Fruit fly (Drosophila melanogaster) whole organism, embryonic: ENCODE results near the gene CG9503.

Experiments used
- BtbVII ChIP-seq: fragments of 200-800 bp; sonication (Bioruptor generic); optimal IDR thresholded peaks from 3 replicates; lab custom pipeline; 2017; ENCODE audit warnings: missing biosample characterization, mild to moderate bottlenecking, missing genetic modification characterization
- CG18262 ChIP-seq: fragments of 200-800 bp; optimal IDR thresholded peaks from 3 replicates; lab custom pipeline; 2019; ENCODE audit warnings: missing biosample characterization, mild to moderate bottlenecking, missing genetic modification characterization, moderate library complexity
- Dfd ChIP-seq, 2 experiments: fragments of >200 bp; optimal IDR thresholded peaks; 2 replicates each; lab custom pipeline; 2017; ENCODE audit warnings: missing biosample characterization in 2 of 2, missing genetic modification characterization in 2 of 2
- HmgZ ChIP-seq: fragments of 200-800 bp; sonication (Bioruptor generic); optimal IDR thresholded peaks from 2 replicates; lab custom pipeline; 2018; ENCODE audit warnings: missing biosample characterization, mild to moderate bottlenecking, missing genetic modification characterization
- Kr ChIP-seq: fragments of 200-800 bp; sonication (Bioruptor generic); optimal IDR thresholded peaks from 2 replicates; lab custom pipeline; 2017; ENCODE audit warnings: missing biosample characterization, mild to moderate bottlenecking, missing genetic modification characterization
- Usf ChIP-seq: fragments of 200-800 bp; sonication (Bioruptor generic); optimal IDR thresholded peaks from 2 replicates; lab custom pipeline; 2017; ENCODE audit warnings: missing genotype, missing biosample characterization, missing genetic modification characterization
- Vsx1 ChIP-seq: fragments of 200-800 bp; sonication (Bioruptor generic); optimal IDR thresholded peaks from 2 replicates; lab custom pipeline; 2017; ENCODE audit warnings: missing biosample characterization, mild to moderate bottlenecking, missing genetic modification characterization, missing genetic modification reagents
- bigmax ChIP-seq: fragments of 200-800 bp; sonication (Bioruptor generic); optimal IDR thresholded peaks from 2 replicates; lab custom pipeline; 2018; ENCODE audit warnings: missing biosample characterization, mild to moderate bottlenecking, missing genetic modification characterization
- emc ChIP-seq: fragments of 200-800 bp; sonication (Bioruptor generic); optimal IDR thresholded peaks from 2 replicates; lab custom pipeline; 2016; ENCODE audit warnings: missing biosample characterization, missing genetic modification characterization
- tgo ChIP-seq: fragments of 200-800 bp; sonication (Bioruptor generic); IDR thresholded peaks from 3 replicates; pipeline ENCODE4 v1.3.6; 2022; ENCODE audit warnings: missing biosample characterization, missing genetic modification characterization
- trh ChIP-seq: fragments of 200-800 bp; sonication (Bioruptor generic); optimal IDR thresholded peaks from 2 replicates; lab custom pipeline; 2016; ENCODE audit warnings: missing biosample characterization, missing genetic modification characterization

dm6 chrX:14892303-14892702, 31.0 kb downstream of the CG9503 start:
- no peak for TF ChIP-seq HmgZ (tag; lab: Kevin White, UChicago)
- no peak for TF ChIP-seq Dfd (GFP tag; optimal IDR thresholded peaks at IDR 0.05; lab: Kevin White, UChicago)
- no peak for TF ChIP-seq Kr (GFP tag; lab: Kevin White, UChicago)
- no peak for TF ChIP-seq Vsx1
- no peak for TF ChIP-seq BtbVII
- TF ChIP-seq tgo = no peak
- no peak for TF ChIP-seq emc (GFP tag; lab: Kevin White, UChicago)
- no peak for TF ChIP-seq CG18262 (tag; lab: Kevin White, UChicago)
- TF ChIP-seq Usf (GFP tag; lab: Kevin White, UChicago) = no peak
- TF ChIP-seq trh (GFP tag; lab: Kevin White, UChicago) = no peak
- TF ChIP-seq bigmax (GFP tag; lab: Kevin White, UChicago) = no peak
